In the genomic region with DNA sequence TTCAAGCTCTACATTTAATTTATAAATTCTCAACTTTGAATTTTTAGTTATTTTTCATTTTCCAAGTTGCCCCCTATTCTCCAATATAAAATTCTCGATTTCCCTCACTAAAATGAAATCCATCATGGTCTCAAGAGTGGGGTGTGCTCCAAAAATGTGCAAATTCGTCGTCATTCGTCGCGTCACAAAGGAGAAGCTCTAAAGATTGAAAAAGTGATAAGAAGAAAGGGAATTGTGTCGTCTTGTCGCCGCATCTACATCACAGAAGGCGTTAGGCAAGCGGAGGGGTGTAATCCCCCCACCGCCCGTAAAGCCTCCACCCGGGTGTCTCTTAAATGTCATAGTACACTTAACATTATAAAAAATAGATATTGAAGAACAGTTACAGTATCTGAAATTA, we compare ENCODE assay signal across 3 worm cellular contexts.
TF ChIP-seq lines count a peak whose summit lies in the region.

No protein-coding gene starts in this region.

TF ChIP-seq in whole organism, L1 larva, 84 proteins besides CTCF, POLR2A, EP300 and RAD21:
- TF ChIP-seq dpl-1 (GFP tag; optimal IDR thresholded peaks at IDR 0.05; lab: Kevin White, UChicago) (no peak), mab-9 (GFP tag; IDR thresholded peaks at IDR 0.05; lab: Robert Waterston, UW) (peak; percentile 58; the same call in 1 of the 2 replicates)

TF ChIP-seq in whole organism, L2 larva, 48 proteins besides CTCF, POLR2A, EP300 and RAD21:
- TF ChIP-seq ceh-16 (tag; optimal IDR thresholded peaks at IDR 0.05; lab: Kevin White, UChicago) (no peak), unc-55 (GFP tag; optimal IDR thresholded peaks at IDR 0.05; lab: Kevin White, UChicago) (peak; percentile 43), R02D3.7 (tag; optimal IDR thresholded peaks at IDR 0.05; lab: Kevin White, UChicago) (no peak), fos-1 (tag; optimal IDR thresholded peaks at IDR 0.05; lab: Kevin White, UChicago) (no peak), F13H6.1 (tag; optimal IDR thresholded peaks at IDR 0.05; lab: Kevin White, UChicago) (no peak), mbf-1 (tag; optimal IDR thresholded peaks at IDR 0.05; lab: Kevin White, UChicago) (no peak), mab-5 (tag; optimal IDR thresholded peaks at IDR 0.05; lab: Kevin White, UChicago) (peak; percentile 48), lsy-2 (tag; optimal IDR thresholded peaks at IDR 0.05; lab: Kevin White, UChicago) (no peak)

TF ChIP-seq in whole organism, L3 larva, 47 proteins besides CTCF, POLR2A, EP300 and RAD21:
- TF ChIP-seq elt-1 (tag; optimal IDR thresholded peaks at IDR 0.05; lab: Kevin White, UChicago): peak; percentile 70
- no peak for TF ChIP-seq sea-2 (GFP tag; optimal IDR thresholded peaks at IDR 0.05; lab: Kevin White, UChicago)
- no peak for TF ChIP-seq lin-39 (tag; optimal IDR thresholded peaks at IDR 0.05; lab: Kevin White, UChicago)
- TF ChIP-seq pqm-1 (tag; optimal IDR thresholded peaks at IDR 0.05; lab: Kevin White, UChicago): no peak
